Fruit fly (Drosophila melanogaster) whole organism, embryonic: Measurements from ENCODE around the gene Snapin.

Experiments used
- B-H2 ChIP-seq: fragments of 200-800 bp; sonication (Bioruptor generic); optimal IDR thresholded peaks from 2 replicates; lab custom pipeline; 2018; ENCODE audit warnings: missing biosample characterization, mild to moderate bottlenecking, missing genetic modification characterization
- BEAF-32 ChIP-seq: fragments of 200-800 bp; sonication (Bioruptor generic); optimal IDR thresholded peaks from 3 replicates; lab custom pipeline; 2017; ENCODE audit warnings: missing biosample characterization, missing genetic modification characterization, mild to moderate bottlenecking, moderate library complexity, missing genetic modification reagents
- CG11093 ChIP-seq: fragments of 200-800 bp; sonication (Bioruptor generic); IDR thresholded peaks from 3 replicates; pipeline ENCODE4 v1.3.6; 2022; ENCODE audit warnings: missing biosample characterization, missing genetic modification characterization
- CG12219 ChIP-seq: fragments of 200-800 bp; sonication (Bioruptor generic); optimal IDR thresholded peaks from 3 replicates; lab custom pipeline; 2018; ENCODE audit warnings: missing biosample characterization, mild to moderate bottlenecking, missing genetic modification characterization
- CG1233 ChIP-seq: fragments of 200-800 bp; sonication (Bioruptor generic); optimal IDR thresholded peaks from 4 replicates; lab custom pipeline; 2018; ENCODE audit warnings: missing biosample characterization, mild to moderate bottlenecking, missing genetic modification characterization
- CG1603 ChIP-seq: fragments of 200-800 bp; sonication (Bioruptor generic); optimal IDR thresholded peaks from 2 replicates; lab custom pipeline; 2019; ENCODE audit warnings: missing biosample characterization, mild to moderate bottlenecking, missing genetic modification characterization, moderate library complexity
- CG17385 ChIP-seq: fragments of 200-800 bp; sonication (Bioruptor generic); optimal IDR thresholded peaks from 3 replicates; lab custom pipeline; 2018; ENCODE audit warnings: missing biosample characterization, mild to moderate bottlenecking, missing genetic modification characterization
- CG18011 ChIP-seq: fragments of 200-800 bp; sonication (Bioruptor generic); optimal IDR thresholded peaks from 2 replicates; lab custom pipeline; 2017; ENCODE audit warnings: missing biosample characterization, missing genetic modification characterization, mild to moderate bottlenecking, moderate library complexity, missing genotype
- CG18262 ChIP-seq: fragments of 200-800 bp; optimal IDR thresholded peaks from 3 replicates; lab custom pipeline; 2019; ENCODE audit warnings: missing biosample characterization, mild to moderate bottlenecking, missing genetic modification characterization, moderate library complexity
- CG18599 ChIP-seq: fragments of 200-800 bp; sonication (Bioruptor generic); optimal IDR thresholded peaks from 3 replicates; lab custom pipeline; 2017; ENCODE audit warnings: missing biosample characterization, missing genetic modification characterization, mild to moderate bottlenecking, moderate library complexity, missing genetic modification reagents
- CG31224 ChIP-seq: fragments of 200-800 bp; sonication (Bioruptor generic); IDR thresholded peaks from 2 replicates; pipeline ENCODE4 v1.3.6; 2022; ENCODE audit warnings: missing biosample characterization, missing genetic modification characterization
- CG31365 ChIP-seq: fragments of 200-800 bp; sonication (Bioruptor generic); optimal IDR thresholded peaks from 2 replicates; lab custom pipeline; 2018; ENCODE audit warnings: missing biosample characterization, mild to moderate bottlenecking, missing genetic modification characterization
- CG3726 ChIP-seq: fragments of 200-800 bp; sonication (Bioruptor generic); IDR thresholded peaks from 3 replicates; pipeline ENCODE4, ENCODE4 v1.3.6; 2022; ENCODE audit warnings: missing biosample characterization, missing genetic modification characterization
- CG4404 ChIP-seq: fragments of 200-800 bp; sonication (Bioruptor generic); IDR thresholded peaks from 2 replicates; pipeline ENCODE4 v1.3.6; 2022; ENCODE audit warnings: missing biosample characterization, missing genetic modification characterization
- CG6813 ChIP-seq: fragments of 200-800 bp; sonication (Bioruptor generic); optimal IDR thresholded peaks from 2 replicates; lab custom pipeline; 2017; ENCODE audit warnings: missing biosample characterization, missing genetic modification characterization, mild to moderate bottlenecking, moderate library complexity, missing genetic modification reagents
- CG7987 ChIP-seq: fragments of 200-800 bp; sonication (Bioruptor generic); optimal IDR thresholded peaks from 2 replicates; lab custom pipeline; 2018; ENCODE audit warnings: missing biosample characterization, mild to moderate bottlenecking, missing genetic modification characterization, moderate library complexity
- CG8478 ChIP-seq: fragments of >200 bp; optimal IDR thresholded peaks from 2 replicates; lab custom pipeline; 2018
- CG8924 ChIP-seq: fragments of 200-800 bp; optimal IDR thresholded peaks from 3 replicates; lab custom pipeline; 2019; ENCODE audit warnings: missing biosample characterization, mild to moderate bottlenecking, missing genetic modification characterization, moderate library complexity
- CG9817 ChIP-seq: fragments of 200-800 bp; sonication (Bioruptor generic); optimal IDR thresholded peaks from 2 replicates; lab custom pipeline; 2018; ENCODE audit warnings: missing biosample characterization, mild to moderate bottlenecking, missing genetic modification characterization, moderate library complexity
- Deaf1 ChIP-seq: fragments of 200-800 bp; optimal IDR thresholded peaks from 3 replicates; lab custom pipeline; 2019; ENCODE audit warnings: missing biosample characterization, mild to moderate bottlenecking, missing genetic modification characterization, moderate library complexity
- Dfd ChIP-seq, 2 experiments: fragments of >200 bp; optimal IDR thresholded peaks; 2 replicates each; lab custom pipeline; 2017; ENCODE audit warnings: missing biosample characterization in 2 of 2, missing genetic modification characterization in 2 of 2
- Doc2 ChIP-seq: fragments of 200-800 bp; sonication (Bioruptor generic); IDR thresholded peaks from 2 replicates; pipeline ENCODE4 v1.3.6; 2022; ENCODE audit warnings: missing biosample characterization, missing genetic modification characterization
- E2f2 ChIP-seq: fragments of 200-800 bp; sonication (Bioruptor generic); IDR thresholded peaks from 2 replicates; pipeline ENCODE4 v1.3.6; 2022; ENCODE audit warnings: missing biosample characterization, missing genetic modification characterization
- Ets65A ChIP-seq: fragments of 200-800 bp; sonication (Bioruptor generic); peaks from one replicate; lab custom pipeline; 2016; ENCODE audit warnings: missing biosample characterization, missing genetic modification characterization
- HmgD ChIP-seq: fragments of 200-800 bp; sonication (Bioruptor generic); optimal IDR thresholded peaks from 3 replicates; lab custom pipeline; 2016; ENCODE audit warnings: missing biosample characterization, missing genetic modification characterization
- Hr39 ChIP-seq: fragments of >200 bp; optimal IDR thresholded peaks from 2 replicates; lab custom pipeline; 2017
- Kr ChIP-seq: fragments of 200-800 bp; sonication (Bioruptor generic); optimal IDR thresholded peaks from 2 replicates; lab custom pipeline; 2017; ENCODE audit warnings: missing biosample characterization, mild to moderate bottlenecking, missing genetic modification characterization
- Lim3 ChIP-seq: fragments of 200-800 bp; sonication (Bioruptor generic); IDR thresholded peaks from 2 replicates; pipeline ENCODE4 v1.3.6; 2022; ENCODE audit warnings: missing biosample characterization, missing genetic modification characterization
- Rfx ChIP-seq: fragments of 200-800 bp; sonication (Bioruptor generic); IDR thresholded peaks from 2 replicates; pipeline ENCODE4 v1.3.6; 2022; ENCODE audit warnings: missing biosample characterization, missing genetic modification characterization
- Sox100B ChIP-seq: fragments of 200-800 bp; sonication (Bioruptor generic); optimal IDR thresholded peaks from 3 replicates; lab custom pipeline; 2018; ENCODE audit warnings: missing biosample characterization, mild to moderate bottlenecking, missing genetic modification characterization
- Taf1 ChIP-seq: fragments of 200-800 bp; sonication (Bioruptor generic); IDR thresholded peaks from 2 replicates; pipeline ENCODE4 v1.3.6; 2022; ENCODE audit warnings: missing biosample characterization, missing genetic modification characterization
- amos ChIP-seq: fragments of 200-800 bp; sonication (Bioruptor generic); IDR thresholded peaks from 2 replicates; pipeline ENCODE4 v1.3.6; 2022; ENCODE audit warnings: missing biosample characterization, missing genetic modification characterization; ENCODE audit not compliant: partially characterized antibody
- br ChIP-seq: fragments of >200 bp; optimal IDR thresholded peaks from 2 replicates; lab custom pipeline; 2017
- cg ChIP-seq: fragments of 200-800 bp; sonication (Bioruptor generic); optimal IDR thresholded peaks from 3 replicates; lab custom pipeline; 2019; ENCODE audit warnings: missing biosample characterization, mild to moderate bottlenecking, missing genetic modification characterization, moderate library complexity
- dati ChIP-seq: fragments of 200-800 bp; sonication (Bioruptor generic); IDR thresholded peaks from 2 replicates; pipeline ENCODE4 v1.3.6; 2022; ENCODE audit warnings: missing biosample characterization, missing genetic modification characterization
- dmrt11E ChIP-seq: fragments of 200-800 bp; sonication (Bioruptor generic); optimal IDR thresholded peaks from 3 replicates; lab custom pipeline; 2018; ENCODE audit warnings: missing biosample characterization, mild to moderate bottlenecking, missing genetic modification characterization, moderate library complexity
- esg ChIP-seq: fragments of 200-800 bp; sonication (Bioruptor generic); conservative IDR thresholded peaks from 2 replicates; pipeline ENCODE4 v1.3.6; 2022; ENCODE audit warnings: missing biosample characterization, missing genetic modification characterization
- ftz-f1 ChIP-seq: fragments of 200-800 bp; sonication (Bioruptor generic); optimal IDR thresholded peaks from 2 replicates; lab custom pipeline; 2016; ENCODE audit warnings: missing biosample characterization, missing genetic modification characterization
- gcm2 ChIP-seq: fragments of 200-800 bp; sonication (Bioruptor generic); optimal IDR thresholded peaks from 2 replicates; lab custom pipeline; 2016; ENCODE audit warnings: missing biosample characterization, missing genetic modification characterization
- insv ChIP-seq, 2 experiments: fragments of 200-800 bp; sonication (Bioruptor generic); optimal IDR thresholded peaks; 3 replicates each; lab custom pipeline; 2016 to 2018; ENCODE audit warnings: missing biosample characterization in 2 of 2, missing genetic modification characterization in 2 of 2
- jumu ChIP-seq: fragments of 200-800 bp; sonication (Bioruptor generic); optimal IDR thresholded peaks from 3 replicates; lab custom pipeline; 2016; ENCODE audit warnings: missing biosample characterization, missing genetic modification characterization
- lmd ChIP-seq: fragments of 200-800 bp; sonication (Bioruptor generic); IDR thresholded peaks from 2 replicates; pipeline ENCODE4 v1.3.6; 2022; ENCODE audit warnings: missing biosample characterization, missing genetic modification characterization
- luna ChIP-seq: fragments of 200-800 bp; sonication (Bioruptor generic); optimal IDR thresholded peaks from 2 replicates; lab custom pipeline; 2016; ENCODE audit warnings: missing biosample characterization, missing genetic modification characterization
- nau ChIP-seq: fragments of 200-800 bp; sonication (Bioruptor generic); optimal IDR thresholded peaks from 3 replicates; lab custom pipeline; 2017; ENCODE audit warnings: missing biosample characterization, mild to moderate bottlenecking, missing genetic modification characterization, missing genetic modification reagents
- oc ChIP-seq: fragments of 200-800 bp; sonication (Bioruptor generic); optimal IDR thresholded peaks from 2 replicates; lab custom pipeline; 2018; ENCODE audit warnings: missing biosample characterization, mild to moderate bottlenecking, missing genetic modification characterization, moderate library complexity
- pum ChIP-seq: fragments of 200-800 bp; sonication (Bioruptor generic); optimal IDR thresholded peaks from 2 replicates; lab custom pipeline; 2016; ENCODE audit warnings: missing biosample characterization, missing genetic modification characterization
- salm ChIP-seq: fragments of 200-800 bp; sonication (Bioruptor generic); optimal IDR thresholded peaks from 2 replicates; lab custom pipeline; 2018; ENCODE audit warnings: missing biosample characterization, mild to moderate bottlenecking, missing genetic modification characterization
- sima ChIP-seq: fragments of 200-800 bp; sonication (Bioruptor generic); optimal IDR thresholded peaks from 2 replicates; lab custom pipeline; 2016; ENCODE audit warnings: missing biosample characterization, missing genetic modification characterization
- slp2 ChIP-seq: fragments of 200-800 bp; sonication (Bioruptor generic); optimal IDR thresholded peaks from 2 replicates; lab custom pipeline; 2016; ENCODE audit warnings: missing biosample characterization, missing genetic modification characterization
- toy ChIP-seq: fragments of 200-800 bp; sonication (Bioruptor generic); IDR thresholded peaks from 2 replicates; pipeline ENCODE4 v1.3.6; 2022; ENCODE audit warnings: missing biosample characterization, missing genetic modification characterization
- zf30C ChIP-seq: fragments of 200-800 bp; sonication (Bioruptor generic); optimal IDR thresholded peaks from 3 replicates; lab custom pipeline; 2018; ENCODE audit warnings: missing biosample characterization, mild to moderate bottlenecking, missing genetic modification characterization

Snapin gene

dm6 chr2L:2750337-2751084 is 9.0 kb downstream of the Snapin start (continued):
- TF ChIP-seq pum (peak; percentile 79), CG18599 (GFP tag; lab: Kevin White, UChicago) (peak; percentile 92), esg (GFP tag; lab: Robert Waterston, UW) (no peak), lmd (GFP tag; lab: Robert Waterston, UW) (no peak), Doc2 (GFP tag; lab: Robert Waterston, UW) (no peak), E2f2 (GFP tag; lab: Robert Waterston, UW) (no peak), CG17385 (peak; percentile 69), CG6813 (GFP tag; lab: Kevin White, UChicago) (peak; percentile 87), dmrt11E (peak; percentile 57), Hr39 (lab: Kevin White, UChicago) (no peak), slp2 (GFP tag; lab: Kevin White, UChicago) (peak; percentile 79), amos (GFP tag; lab: Robert Waterston, UW) (no peak), HmgD (GFP tag; lab: Kevin White, UChicago) (peak; percentile 52), oc (tag; lab: Kevin White, UChicago) (peak; percentile 75), cg (GFP tag; lab: Kevin White, UChicago) (no peak), Kr (GFP tag; lab: Kevin White, UChicago) (no peak), CG8924 (tag; lab: Kevin White, UChicago) (peak; percentile 85), Lim3 (GFP tag; lab: Robert Waterston, UW) (no peak), zf30C (GFP tag; lab: Kevin White, UChicago) (peak; percentile 96), CG11093 (peak; percentile 81; the same call in 2 of the 3 replicates), sima (GFP tag; lab: Kevin White, UChicago) (no peak), CG31224 (GFP tag; lab: Robert Waterston, UW) (no peak), nau (GFP tag; lab: Kevin White, UChicago) (peak; percentile 80), Taf1 (GFP tag; lab: Robert Waterston, UW) (no peak), toy (GFP tag; lab: Robert Waterston, UW) (no peak), luna (GFP tag; lab: Kevin White, UChicago) (peak; percentile 81), CG8478 (no peak), CG18262 (tag; lab: Kevin White, UChicago) (peak; percentile 83), Ets65A (GFP tag; lab: Kevin White, UChicago) (peak; percentile 98), jumu (GFP tag; lab: Kevin White, UChicago) (peak; percentile 76), CG31365 (tag; lab: Kevin White, UChicago) (peak; percentile 79), ftz-f1 (GFP tag; lab: Kevin White, UChicago) (no peak), CG1233 (GFP tag; lab: Kevin White, UChicago) (peak; percentile 81), CG3726 (GFP tag; lab: Robert Waterston, UW) (no peak), Rfx (GFP tag; lab: Robert Waterston, UW) (no peak), CG18011 (peak; percentile 21), CG4404 (GFP tag; lab: Robert Waterston, UW) (no peak), BEAF-32 (GFP tag; lab: Kevin White, UChicago) (no peak), B-H2 (peak; percentile 80), CG1603 (tag; lab: Kevin White, UChicago) (peak; percentile 75), br (lab: Kevin White, UChicago) (no peak), CG12219 (GFP tag; lab: Kevin White, UChicago) (peak; percentile 72), dati (no peak), gcm2 (GFP tag; lab: Kevin White, UChicago) (peak; percentile 76), insv (GFP tag; optimal IDR thresholded peaks at IDR 0.05; lab: Kevin White, UChicago) (peak in 1 of 2 experiments; percentile 29), CG7987 (GFP tag; lab: Kevin White, UChicago) (peak; percentile 86), salm (tag; lab: Kevin White, UChicago) (peak; percentile 47), Dfd (GFP tag; optimal IDR thresholded peaks at IDR 0.05; lab: Kevin White, UChicago) (no peak), CG9817 (tag; lab: Kevin White, UChicago) (peak; percentile 34), Deaf1 (tag; lab: Kevin White, UChicago) (peak; percentile 86), Sox100B (GFP tag; lab: Kevin White, UChicago) (peak; percentile 81)
